Worm (Caenorhabditis elegans) whole organism, early embryonic: ENCODE data around the gene spp-11.

Source experiments
- B0310.2 ChIP-seq: sonication (generic microtip); optimal IDR thresholded peaks from 2 replicates; lab custom pipeline; 2016; ENCODE audit warnings: mild to moderate bottlenecking, missing genetic modification characterization, missing compliant biosample characterization
- F13C5.2 ChIP-seq: sonication (generic microtip); optimal IDR thresholded peaks from 2 replicates; lab custom pipeline; 2017; ENCODE audit warnings: mild to moderate bottlenecking, missing genetic modification characterization, inconsistent platforms, missing compliant biosample characterization
- aly-1 ChIP-seq: sonication (generic microtip); optimal IDR thresholded peaks from 2 replicates; lab custom pipeline; 2016; ENCODE audit warnings: missing genetic modification characterization, missing compliant biosample characterization
- ama-1 ChIP-seq: fragments of 150-350 bp; optimal IDR thresholded peaks from 2 replicates; lab custom pipeline; 2014
- ceh-13 ChIP-seq: fragments of 200-800 bp; sonication (Bioruptor generic); optimal IDR thresholded peaks from 2 replicates; lab custom pipeline; 2018; ENCODE audit warnings: mild to moderate bottlenecking, missing genetic modification characterization, missing compliant biosample characterization
- ceh-36 ChIP-seq: sonication (generic microtip); optimal IDR thresholded peaks from 2 replicates; lab custom pipeline; 2016; ENCODE audit warnings: missing genetic modification characterization, inconsistent platforms, missing compliant biosample characterization
- ets-7 ChIP-seq: sonication (generic microtip); optimal IDR thresholded peaks from 2 replicates; lab custom pipeline; 2016; ENCODE audit warnings: missing genotype, missing genetic modification characterization, missing compliant biosample characterization
- flt-1 ChIP-seq: fragments of 200-800 bp; sonication (Bioruptor generic); IDR thresholded peaks from 2 replicates; pipeline ENCODE4 v1.3.6; 2022; ENCODE audit warnings: missing genetic modification characterization, missing compliant biosample characterization
- hmg-4 ChIP-seq: fragments of 200-800 bp; sonication (Bioruptor generic); optimal IDR thresholded peaks from 2 replicates; lab custom pipeline; 2018; ENCODE audit warnings: mild to moderate bottlenecking, missing genetic modification characterization, missing compliant biosample characterization
- tbx-11 ChIP-seq: fragments of 200-800 bp; sonication (Bioruptor generic); IDR thresholded peaks from 2 replicates; pipeline ENCODE4 v1.3.6; 2022; ENCODE audit warnings: missing genetic modification characterization, missing compliant biosample characterization
- tbx-37 ChIP-seq: fragments of 200-800 bp; sonication (Bioruptor generic); conservative IDR thresholded peaks from 2 replicates; pipeline ENCODE4 v1.3.6; 2022; ENCODE audit warnings: missing genetic modification reagents, missing genetic modification characterization, missing compliant biosample characterization
- tra-4 ChIP-seq: sonication (generic microtip); optimal IDR thresholded peaks from 2 replicates; lab custom pipeline; 2017; ENCODE audit warnings: missing genetic modification characterization, missing compliant biosample characterization

DNA sequence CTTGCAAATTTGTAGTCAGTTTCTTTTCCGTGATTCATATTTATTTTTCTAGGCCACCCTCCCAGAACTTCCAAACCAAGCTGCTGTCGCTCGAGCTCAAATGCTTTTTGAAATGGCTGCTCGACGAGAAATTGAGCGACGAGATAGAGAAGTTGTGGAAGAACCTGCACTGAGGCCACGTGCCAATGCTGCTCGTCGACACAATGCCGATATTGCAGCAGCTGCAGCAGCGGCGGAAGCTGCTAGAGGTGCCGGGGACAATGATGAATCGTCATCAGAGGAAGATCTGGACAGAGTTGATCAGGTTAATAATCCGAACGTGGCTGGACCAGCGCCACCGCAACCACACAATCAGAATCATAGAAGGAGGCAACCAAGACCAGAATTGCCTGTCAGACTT, 33.8 kb downstream of the spp-11 start:
- TF ChIP-seq B0310.2, result no peak
- TF ChIP-seq ama-1, result no peak
- no peak for TF ChIP-seq ceh-13
- no peak for TF ChIP-seq hmg-4
- no peak for TF ChIP-seq flt-1 (GFP tag; lab: Robert Waterston, UW)
- no peak for TF ChIP-seq ets-7
- no peak for TF ChIP-seq tra-4
- no peak for TF ChIP-seq F13C5.2 (tag; lab: Kevin White, UChicago)
- no peak for TF ChIP-seq aly-1 (tag; lab: Kevin White, UChicago)
- no peak for TF ChIP-seq tbx-37 (GFP tag; lab: Robert Waterston, UW)
- TF ChIP-seq ceh-36 (tag; lab: Kevin White, UChicago), result no peak
- no peak for TF ChIP-seq tbx-11 (GFP tag; lab: Robert Waterston, UW)
